Worm (Caenorhabditis elegans) whole organism, late embryonic: ENCODE data around the gene ncs-7.
A peak's percentile ranks its signal among the peaks of the same experiment; 100 is the strongest.

Experiments
- C38D4.7 ChIP-seq: fragments of 200-800 bp; sonication (Bioruptor generic); optimal IDR thresholded peaks from 2 replicates; lab custom pipeline; 2018; ENCODE audit warnings: mild to moderate bottlenecking, missing genetic modification characterization, moderate library complexity, missing compliant biosample characterization
- ceh-18 ChIP-seq: sonication (generic microtip); optimal IDR thresholded peaks from 2 replicates; lab custom pipeline; 2016; ENCODE audit warnings: missing genetic modification characterization, missing compliant biosample characterization
- ceh-34 ChIP-seq: sonication (generic microtip); optimal IDR thresholded peaks from 2 replicates; lab custom pipeline; 2016; ENCODE audit warnings: mild to moderate bottlenecking, missing genetic modification characterization, missing compliant biosample characterization
- nfya-1 ChIP-seq: sonication (generic microtip); optimal IDR thresholded peaks from 2 replicates; lab custom pipeline; 2017; ENCODE audit warnings: missing genetic modification characterization, mild to moderate bottlenecking, missing compliant biosample characterization, antibody characterized with exemption, moderate library complexity
- nhr-11 ChIP-seq: fragments of 150-350 bp; optimal IDR thresholded peaks from 2 replicates; lab custom pipeline; 2014; ENCODE audit warnings: missing biosample characterization, missing genetic modification characterization
- ref-2 ChIP-seq: sonication (generic microtip); optimal IDR thresholded peaks from 2 replicates; lab custom pipeline; 2016; ENCODE audit warnings: missing genetic modification characterization, missing compliant biosample characterization
- unc-55 ChIP-seq: sonication (generic microtip); optimal IDR thresholded peaks from 2 replicates; lab custom pipeline; 2017; ENCODE audit warnings: missing biosample characterization, missing genetic modification reagents, missing genetic modification characterization

Gene ncs-7

DNA sequence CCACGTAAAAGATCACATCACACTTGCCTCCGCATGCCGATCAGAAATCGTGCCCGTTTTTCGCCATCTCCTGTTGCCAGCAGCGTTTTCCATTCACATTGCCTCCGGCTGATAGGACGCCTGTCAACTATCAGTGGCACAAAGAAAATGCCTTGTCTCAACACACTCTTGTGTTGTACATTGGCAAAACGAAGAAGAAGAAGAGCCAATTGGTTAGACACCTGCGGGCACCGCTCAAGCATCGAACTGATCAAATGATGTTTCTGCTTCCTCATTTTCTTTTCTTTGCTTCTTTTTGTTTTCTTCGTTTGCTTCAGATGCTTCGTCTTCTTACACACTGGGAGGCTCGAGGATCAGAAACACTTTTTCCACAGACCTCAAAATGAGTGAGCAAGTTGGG, 52.9 kb downstream of the ncs-7 start:
- TF ChIP-seq nfya-1 (tag; lab: Kevin White, UChicago) (peak; percentile 23), ref-2 (tag; lab: Kevin White, UChicago) (peak; percentile 8), ceh-34 (tag; lab: Kevin White, UChicago) (peak; percentile 1), nhr-11 (tag; lab: Kevin White, UChicago) (no peak), C38D4.7 (no peak), ceh-18 (tag; lab: Kevin White, UChicago) (peak; percentile 71), unc-55 (peak; percentile 23)
- TF ChIP-seq, all 69 proteins: peak for 5
